Fruit fly (Drosophila melanogaster): ENCODE data around the gene bcn92.

The bcn92 gene

dm6 chrX:2134226-2134880 is 15.1 kb downstream of the bcn92 start (continued):
- no peak for TF ChIP-seq trh (GFP tag; optimal IDR thresholded peaks at IDR 0.05)
- peak; percentile 55 for TF ChIP-seq lmd (GFP tag; IDR thresholded peaks at IDR 0.05)
- peak; percentile 68 for TF ChIP-seq Ptx1 (GFP tag; IDR thresholded peaks at IDR 0.05)
- peak; percentile 55 for TF ChIP-seq CG10147 (GFP tag; optimal IDR thresholded peaks at IDR 0.05)
- TF ChIP-seq CG33213 (GFP tag; optimal IDR thresholded peaks at IDR 0.05): peak; percentile 1
- TF ChIP-seq hbn (GFP tag; IDR thresholded peaks at IDR 0.05; ENCODE audit: partially characterized antibody): no peak
- TF ChIP-seq Rx (GFP tag; IDR thresholded peaks at IDR 0.05): peak; percentile 53; the same call in 1 of the 2 replicates
- peak; percentile 75 for TF ChIP-seq tin (GFP tag; optimal IDR thresholded peaks at IDR 0.05)
- peak; percentile 82 for TF ChIP-seq CG11504 (tag; optimal IDR thresholded peaks at IDR 0.05)
- peak; percentile 69 for TF ChIP-seq ind (GFP tag; optimal IDR thresholded peaks at IDR 0.05)
- peak; percentile 39 for TF ChIP-seq zen (tag; optimal IDR thresholded peaks at IDR 0.05)
- no peak for TF ChIP-seq CG7987 (GFP tag; optimal IDR thresholded peaks at IDR 0.05)
- peak; percentile 6 for TF ChIP-seq oc (tag; optimal IDR thresholded peaks at IDR 0.05)
- peak; percentile 34 for TF ChIP-seq Neu2 (GFP tag; optimal IDR thresholded peaks at IDR 0.05; ENCODE audit: borderline replicate concordance)
- no peak for TF ChIP-seq bigmax (GFP tag; optimal IDR thresholded peaks at IDR 0.05)
- TF ChIP-seq CG11085 (GFP tag; IDR thresholded peaks at IDR 0.05): peak; percentile 24; the same call in 1 of the 2 replicates
- 0 out of 3 replicates have a peak, but pooled peaks have one; percentile 17 for TF ChIP-seq CG6175 (GFP tag; IDR thresholded peaks at IDR 0.05)
- no peak for TF ChIP-seq CG30020 (tag; optimal IDR thresholded peaks at IDR 0.05)
- TF ChIP-seq B-H2 (GFP tag; optimal IDR thresholded peaks at IDR 0.05): no peak
- peak; percentile 72 for TF ChIP-seq grau (tag; optimal IDR thresholded peaks at IDR 0.05)
- peak; percentile 21; the same call in 2 of the 3 replicates for TF ChIP-seq B-H1 (GFP tag; IDR thresholded peaks at IDR 0.05)
- TF ChIP-seq CG1233 (GFP tag; optimal IDR thresholded peaks at IDR 0.05): peak; percentile 46
- peak; percentile 42 for TF ChIP-seq CG11723 (GFP tag; optimal IDR thresholded peaks at IDR 0.05)
- TF ChIP-seq CG30431 (GFP tag; optimal IDR thresholded peaks at IDR 0.05): peak; percentile 60
- peak; percentile 50; the same call in 1 of the 2 replicates for TF ChIP-seq CG32767 (GFP tag; IDR thresholded peaks at IDR 0.05)
- no peak for TF ChIP-seq CG3995 (GFP tag; optimal IDR thresholded peaks at IDR 0.05)
- peak; percentile 65 for TF ChIP-seq CG6689 (GFP tag; IDR thresholded peaks at IDR 0.05)
- TF ChIP-seq dmrt11E (tag; optimal IDR thresholded peaks at IDR 0.05): peak; percentile 73
- peak; percentile 29; the same call in 2 of the 3 replicates for TF ChIP-seq Aef1 (GFP tag; IDR thresholded peaks at IDR 0.05)
- TF ChIP-seq exex (tag; optimal IDR thresholded peaks at IDR 0.05): no peak
- peak; percentile 9 for TF ChIP-seq CG3163 (GFP tag; optimal IDR thresholded peaks at IDR 0.05)
- peak; percentile 61 for TF ChIP-seq bab2 (GFP tag; optimal IDR thresholded peaks at IDR 0.05)
- peak; percentile 36 for TF ChIP-seq fd64A (GFP tag; optimal IDR thresholded peaks at IDR 0.05)
- peak; percentile 49; the same call in 1 of the 3 replicates for TF ChIP-seq CG7357 (GFP tag; IDR thresholded peaks at IDR 0.05)
- no peak for TF ChIP-seq Fer2 (tag; optimal IDR thresholded peaks at IDR 0.05)
- TF ChIP-seq Deaf1 (tag; optimal IDR thresholded peaks at IDR 0.05): peak; percentile 4
- TF ChIP-seq CG1647 (GFP tag; optimal IDR thresholded peaks at IDR 0.05): no peak
- TF ChIP-seq CG7786 (GFP tag; optimal IDR thresholded peaks at IDR 0.05): peak; percentile 18
- TF ChIP-seq az2 (GFP tag; optimal IDR thresholded peaks at IDR 0.05): peak; percentile 65
- no peak for TF ChIP-seq z (GFP tag; IDR thresholded peaks at IDR 0.05)
- peak; percentile 28 for TF ChIP-seq CG13624 (GFP tag; optimal IDR thresholded peaks at IDR 0.05)
- TF ChIP-seq sug (tag; optimal IDR thresholded peaks at IDR 0.05): no peak
- TF ChIP-seq slbo (GFP tag; IDR thresholded peaks at IDR 0.05): peak; percentile 58
- peak; percentile 40 for TF ChIP-seq ssp (GFP tag; IDR thresholded peaks at IDR 0.05)
- TF ChIP-seq CG4820 (GFP tag; optimal IDR thresholded peaks at IDR 0.05): peak; percentile 64
- peak; percentile 46 for TF ChIP-seq CG2202 (tag; optimal IDR thresholded peaks at IDR 0.05)
- TF ChIP-seq Doc3 (GFP tag; IDR thresholded peaks at IDR 0.05; ENCODE audit: partially characterized antibody): no peak
- peak; percentile 57 for TF ChIP-seq Chrac-16 (GFP tag; optimal IDR thresholded peaks at IDR 0.05)
- TF ChIP-seq Gug (GFP tag; IDR thresholded peaks at IDR 0.05): peak; percentile 24; the same call in 1 of the 4 replicates
- no peak for TF ChIP-seq CG10543 (GFP tag; optimal IDR thresholded peaks at IDR 0.05)

Data from whole organism, embryonic.